Fruit fly (Drosophila melanogaster) whole organism, adult: ENCODE measurements around the gene CG15404.

Experiments
- CG11617 ChIP-seq: fragments of 200-800 bp; sonication (Bioruptor generic); optimal IDR thresholded peaks from 2 replicates; lab custom pipeline; 2017; ENCODE audit warnings: mild to moderate bottlenecking, missing biosample characterization, missing genetic modification reagents, missing genetic modification characterization
- CG14711 ChIP-seq: fragments of 200-800 bp; sonication (Bioruptor generic); optimal IDR thresholded peaks from 2 replicates; lab custom pipeline; 2018; ENCODE audit warnings: missing biosample characterization, mild to moderate bottlenecking, missing genetic modification characterization, moderate library complexity
- CG1620 ChIP-seq: fragments of 200-800 bp; sonication (Bioruptor generic); optimal IDR thresholded peaks from 2 replicates; lab custom pipeline; 2016; ENCODE audit warnings: missing biosample characterization, missing genetic modification characterization
- CG33017 ChIP-seq: fragments of 200-800 bp; sonication (Bioruptor generic); optimal IDR thresholded peaks from 2 replicates; lab custom pipeline; 2018; ENCODE audit warnings: missing biosample characterization, mild to moderate bottlenecking, missing genetic modification characterization, moderate library complexity
- CG7045 ChIP-seq: fragments of 200-800 bp; sonication (Bioruptor generic); optimal IDR thresholded peaks from 2 replicates; lab custom pipeline; 2017; ENCODE audit warnings: missing biosample characterization, mild to moderate bottlenecking, missing genetic modification characterization
- CG7101 ChIP-seq: fragments of 200-800 bp; sonication (Bioruptor generic); optimal IDR thresholded peaks from 2 replicates; lab custom pipeline; 2018; ENCODE audit warnings: missing biosample characterization, mild to moderate bottlenecking, missing genetic modification characterization, moderate library complexity
- Clk ChIP-seq: fragments of 200-800 bp; sonication (Bioruptor generic); optimal IDR thresholded peaks from 2 replicates; lab custom pipeline; 2017; ENCODE audit warnings: missing biosample characterization, missing genetic modification characterization
- Crg-1 ChIP-seq: fragments of 200-800 bp; sonication (Bioruptor generic); optimal IDR thresholded peaks from 2 replicates; lab custom pipeline; 2016; ENCODE audit warnings: missing biosample characterization, missing genetic modification characterization
- Mnt ChIP-seq: fragments of 200-800 bp; sonication (Bioruptor generic); optimal IDR thresholded peaks from 2 replicates; lab custom pipeline; 2016; ENCODE audit warnings: missing biosample characterization, mild to moderate bottlenecking, missing genetic modification characterization
- bab1 ChIP-seq: fragments of 200-800 bp; sonication (Bioruptor generic); optimal IDR thresholded peaks from 3 replicates; lab custom pipeline; 2019; ENCODE audit warnings: missing biosample characterization, mild to moderate bottlenecking, missing genetic modification characterization, moderate library complexity
- cic ChIP-seq: fragments of 200-800 bp; sonication (Bioruptor generic); optimal IDR thresholded peaks from 2 replicates; lab custom pipeline; 2017; ENCODE audit warnings: missing biosample characterization, mild to moderate bottlenecking, missing genetic modification characterization, moderate library complexity
- kay ChIP-seq: fragments of 200-800 bp; sonication (Bioruptor generic); peaks from one replicate; lab custom pipeline; 2016; ENCODE audit warnings: missing biosample characterization, missing genetic modification characterization, borderline replicate concordance
- ovo ChIP-seq: fragments of 200-800 bp; sonication (Bioruptor generic); optimal IDR thresholded peaks from 2 replicates; lab custom pipeline; 2016; ENCODE audit warnings: missing biosample characterization, missing genetic modification characterization

- peak; percentile 14 for TF ChIP-seq Clk
- no peak for TF ChIP-seq ovo (GFP tag; lab: Kevin White, UChicago)
- TF ChIP-seq kay (GFP tag; lab: Kevin White, UChicago), result peak; percentile 86
- TF ChIP-seq Crg-1 (GFP tag; lab: Kevin White, UChicago), result no peak
- TF ChIP-seq CG7045 (GFP tag; lab: Kevin White, UChicago), result peak; percentile 27
- no peak for TF ChIP-seq CG1620 (GFP tag; lab: Kevin White, UChicago)
- peak; percentile 80 for TF ChIP-seq CG33017 (tag; lab: Kevin White, UChicago)
- peak; percentile 75 for TF ChIP-seq CG7101 (tag; lab: Kevin White, UChicago)
- peak; percentile 34 for TF ChIP-seq Mnt (GFP tag; lab: Kevin White, UChicago)
- TF ChIP-seq bab1 (GFP tag; lab: Kevin White, UChicago), result peak; percentile 28
- no peak for TF ChIP-seq cic
- peak; percentile 39 for TF ChIP-seq CG11617 (GFP tag; lab: Kevin White, UChicago)
- peak; percentile 63 for TF ChIP-seq CG14711
Measured at dm6 chr2L:3152696-3153613, 20.8 kb upstream of the CG15404 start.
